Fruit fly (Drosophila melanogaster) whole organism, prepupa: ENCODE data around the gene CG15547.

Source experiments
- Blimp-1 ChIP-seq: fragments of 200-800 bp; sonication (Bioruptor generic); optimal IDR thresholded peaks from 3 replicates; lab custom pipeline; 2017; ENCODE audit warnings: missing biosample characterization, missing genetic modification characterization, mild to moderate bottlenecking, moderate library complexity, missing genetic modification reagents
- CG10631 ChIP-seq: fragments of 200-800 bp; sonication (Bioruptor generic); optimal IDR thresholded peaks from 2 replicates; lab custom pipeline; 2016; ENCODE audit warnings: missing biosample characterization, missing genetic modification characterization
- CG11902 ChIP-seq: fragments of 200-800 bp; sonication (Bioruptor generic); optimal IDR thresholded peaks from 3 replicates; lab custom pipeline; 2016; ENCODE audit warnings: missing biosample characterization, missing genetic modification characterization
- CG15336 ChIP-seq: fragments of 200-800 bp; sonication (Bioruptor generic); IDR thresholded peaks from 2 replicates; pipeline ENCODE4 v1.3.6; 2022; ENCODE audit warnings: missing biosample characterization, missing genetic modification characterization
- CG16779 ChIP-seq: fragments of 200-800 bp; sonication (Bioruptor generic); optimal IDR thresholded peaks from 3 replicates; lab custom pipeline; 2017; ENCODE audit warnings: missing biosample characterization, mild to moderate bottlenecking, missing genetic modification characterization
- CG31627 ChIP-seq: fragments of 200-800 bp; sonication (Bioruptor generic); optimal IDR thresholded peaks from 3 replicates; lab custom pipeline; 2016; ENCODE audit warnings: missing biosample characterization, missing genetic modification characterization
- CG32006 ChIP-seq: fragments of 200-800 bp; sonication (Bioruptor generic); optimal IDR thresholded peaks from 3 replicates; lab custom pipeline; 2017; ENCODE audit warnings: missing biosample characterization, mild to moderate bottlenecking, missing genetic modification characterization
- CG34406 ChIP-seq: fragments of 200-800 bp; sonication (Bioruptor generic); optimal IDR thresholded peaks from 3 replicates; lab custom pipeline; 2016; ENCODE audit warnings: missing biosample characterization, missing genetic modification characterization
- CG3919 ChIP-seq: fragments of 200-800 bp; sonication (Bioruptor generic); optimal IDR thresholded peaks from 3 replicates; lab custom pipeline; 2016; ENCODE audit warnings: missing biosample characterization, missing genetic modification characterization
- CG4318 ChIP-seq: fragments of 200-800 bp; sonication (Bioruptor generic); optimal IDR thresholded peaks from 3 replicates; lab custom pipeline; 2017; ENCODE audit warnings: missing biosample characterization, mild to moderate bottlenecking, missing genetic modification characterization
- CG6163 ChIP-seq: fragments of 200-800 bp; sonication (Bioruptor generic); IDR thresholded peaks from 3 replicates; pipeline ENCODE4 v1.3.6; 2022; ENCODE audit warnings: missing biosample characterization, missing genetic modification characterization
- CG6276 ChIP-seq: fragments of 200-800 bp; sonication (Bioruptor generic); optimal IDR thresholded peaks from 2 replicates; lab custom pipeline; 2017; ENCODE audit warnings: missing biosample characterization, mild to moderate bottlenecking, missing genetic modification characterization
- CG6792 ChIP-seq: fragments of 200-800 bp; sonication (Bioruptor generic); optimal IDR thresholded peaks from 3 replicates; lab custom pipeline; 2016; ENCODE audit warnings: missing biosample characterization, missing genetic modification characterization
- CG6854 ChIP-seq: fragments of 200-800 bp; sonication (Bioruptor generic); optimal IDR thresholded peaks from 2 replicates; lab custom pipeline; 2017; ENCODE audit warnings: missing biosample characterization, mild to moderate bottlenecking, missing genetic modification characterization
- CG7368 ChIP-seq: fragments of 200-800 bp; sonication (Bioruptor generic); optimal IDR thresholded peaks from 3 replicates; lab custom pipeline; 2016; ENCODE audit warnings: missing biosample characterization, missing genetic modification characterization
- CG8119 ChIP-seq: fragments of 200-800 bp; sonication (Bioruptor generic); IDR thresholded peaks from 3 replicates; pipeline ENCODE4 v1.3.6; 2022; ENCODE audit warnings: missing biosample characterization, missing genetic modification characterization
- CG9139 ChIP-seq: fragments of 200-800 bp; sonication (Bioruptor generic); optimal IDR thresholded peaks from 3 replicates; lab custom pipeline; 2017; ENCODE audit warnings: missing biosample characterization, mild to moderate bottlenecking, missing genetic modification characterization
- Eip75B ChIP-seq: fragments of 200-800 bp; sonication (Bioruptor generic); optimal IDR thresholded peaks from 3 replicates; lab custom pipeline; 2016; ENCODE audit warnings: missing biosample characterization, missing genetic modification characterization
- Eip78C ChIP-seq: fragments of 200-800 bp; sonication (Bioruptor generic); peaks from one replicate; lab custom pipeline; 2016; ENCODE audit warnings: missing biosample characterization, missing genetic modification characterization
- Eip93F ChIP-seq: fragments of 200-800 bp; sonication (Bioruptor generic); optimal IDR thresholded peaks from 2 replicates; lab custom pipeline; 2016; ENCODE audit warnings: missing biosample characterization, mild to moderate bottlenecking, missing genetic modification characterization
- Ets96B ChIP-seq: fragments of 200-800 bp; optimal IDR thresholded peaks from 2 replicates; lab custom pipeline; 2019; ENCODE audit warnings: missing biosample characterization, mild to moderate bottlenecking, missing genetic modification characterization, moderate library complexity
- Gug ChIP-seq: fragments of 200-800 bp; sonication (Bioruptor generic); IDR thresholded peaks from 2 replicates; pipeline ENCODE4 v1.3.6; 2022; ENCODE audit warnings: missing biosample characterization, missing genetic modification characterization
- Hr38 ChIP-seq: sonication (Bioruptor generic); optimal IDR thresholded peaks from 2 replicates; lab custom pipeline; 2016; ENCODE audit warnings: missing biosample characterization, missing genetic modification characterization
- Hr39 ChIP-seq: fragments of 200-800 bp; sonication (Bioruptor generic); optimal IDR thresholded peaks from 2 replicates; lab custom pipeline; 2016; ENCODE audit warnings: missing biosample characterization, missing genetic modification characterization
- Lpt ChIP-seq: fragments of 200-800 bp; sonication (Bioruptor generic); optimal IDR thresholded peaks from 3 replicates; lab custom pipeline; 2016; ENCODE audit warnings: missing biosample characterization, missing genetic modification characterization
- Met ChIP-seq: fragments of 200-800 bp; sonication (Bioruptor generic); optimal IDR thresholded peaks from 3 replicates; lab custom pipeline; 2016; ENCODE audit warnings: missing biosample characterization, missing genetic modification characterization
- Smox ChIP-seq: fragments of 200-800 bp; sonication (Bioruptor generic); optimal IDR thresholded peaks from 3 replicates; lab custom pipeline; 2016; ENCODE audit warnings: missing biosample characterization, missing genetic modification characterization
- Sox102F ChIP-seq: fragments of 200-800 bp; sonication (Bioruptor generic); optimal IDR thresholded peaks from 2 replicates; lab custom pipeline; 2016; ENCODE audit warnings: missing biosample characterization, mild to moderate bottlenecking, missing genetic modification characterization
- Sox14 ChIP-seq: fragments of 200-800 bp; sonication (Bioruptor generic); optimal IDR thresholded peaks from 3 replicates; lab custom pipeline; 2016; ENCODE audit warnings: missing biosample characterization, missing genetic modification characterization
- Sox15 ChIP-seq: fragments of 200-800 bp; sonication (Bioruptor generic); optimal IDR thresholded peaks from 3 replicates; lab custom pipeline; 2016; ENCODE audit warnings: missing biosample characterization, missing genetic modification characterization
- achi ChIP-seq: fragments of 200-800 bp; sonication (Bioruptor generic); optimal IDR thresholded peaks from 3 replicates; lab custom pipeline; 2016; ENCODE audit warnings: missing biosample characterization, missing genetic modification characterization
- acj6 ChIP-seq: fragments of 200-800 bp; sonication (Bioruptor generic); optimal IDR thresholded peaks from 3 replicates; lab custom pipeline; 2016; ENCODE audit warnings: missing biosample characterization, missing genetic modification characterization
- dac ChIP-seq: fragments of 200-800 bp; sonication (Bioruptor generic); optimal IDR thresholded peaks from 2 replicates; lab custom pipeline; 2017; ENCODE audit warnings: missing biosample characterization, mild to moderate bottlenecking, missing genetic modification characterization
- dsx ChIP-seq: fragments of 200-800 bp; optimal IDR thresholded peaks from 3 replicates; lab custom pipeline; 2019; ENCODE audit warnings: missing biosample characterization, mild to moderate bottlenecking, missing genetic modification characterization, moderate library complexity; ENCODE audit not compliant: poor library complexity, severe bottlenecking
- eg ChIP-seq: fragments of 200-800 bp; sonication (Bioruptor generic); IDR thresholded peaks from 3 replicates; pipeline ENCODE4 v1.3.6; 2022; ENCODE audit warnings: missing biosample characterization, missing genetic modification characterization
- esn ChIP-seq: fragments of 200-800 bp; sonication (Bioruptor generic); optimal IDR thresholded peaks from 2 replicates; lab custom pipeline; 2016; ENCODE audit warnings: missing biosample characterization, mild to moderate bottlenecking, missing genetic modification characterization, moderate library complexity
- fd59A ChIP-seq: fragments of 200-800 bp; sonication (Bioruptor generic); optimal IDR thresholded peaks from 2 replicates; lab custom pipeline; 2017; ENCODE audit warnings: missing biosample characterization, mild to moderate bottlenecking, missing genetic modification characterization, missing genetic modification reagents
- fd85E ChIP-seq: fragments of 200-800 bp; sonication (Bioruptor generic); optimal IDR thresholded peaks from 3 replicates; lab custom pipeline; 2016; ENCODE audit warnings: missing biosample characterization, missing genetic modification characterization
- fkh ChIP-seq: fragments of 200-800 bp; sonication (Bioruptor generic); optimal IDR thresholded peaks from 3 replicates; lab custom pipeline; 2017; ENCODE audit warnings: missing biosample characterization, mild to moderate bottlenecking, missing genetic modification characterization, moderate library complexity
- lz ChIP-seq: fragments of 200-800 bp; sonication (Bioruptor generic); optimal IDR thresholded peaks from 3 replicates; lab custom pipeline; 2016; ENCODE audit warnings: missing biosample characterization, missing genetic modification characterization
- pdm3 ChIP-seq: fragments of 200-800 bp; sonication (Bioruptor generic); optimal IDR thresholded peaks from 3 replicates; lab custom pipeline; 2016; ENCODE audit warnings: missing biosample characterization, missing genetic modification characterization
- salr ChIP-seq, 2 experiments: fragments of 200-800 bp; sonication (Bioruptor generic); optimal IDR thresholded peaks; 3 replicates each; lab custom pipeline; 2016 to 2018; ENCODE audit warnings: missing biosample characterization in 2 of 2, missing genetic modification characterization in 2 of 2, mild to moderate bottlenecking in 1 of 2
- spab ChIP-seq: fragments of 200-800 bp; sonication (Bioruptor generic); optimal IDR thresholded peaks from 2 replicates; lab custom pipeline; 2017; ENCODE audit warnings: missing biosample characterization, mild to moderate bottlenecking, missing genetic modification characterization, missing genetic modification reagents
- ss ChIP-seq, 2 experiments: fragments of 200-800 bp; sonication (Bioruptor generic); optimal IDR thresholded peaks; 2 replicates in 1 of 2; 3 replicates in 1 of 2; lab custom pipeline; 2017 to 2018; ENCODE audit warnings: mild to moderate bottlenecking in 2 of 2, missing biosample characterization in 2 of 2, missing genetic modification characterization in 2 of 2, moderate library complexity in 1 of 2
- svp ChIP-seq: fragments of 200-800 bp; sonication (Bioruptor generic); peaks from one replicate; lab custom pipeline; 2016; ENCODE audit warnings: missing biosample characterization, missing genetic modification characterization
- topi ChIP-seq: fragments of 200-800 bp; sonication (Bioruptor generic); optimal IDR thresholded peaks from 3 replicates; lab custom pipeline; 2016; ENCODE audit warnings: missing biosample characterization, missing genetic modification characterization
- vri ChIP-seq: fragments of 200-800 bp; sonication (Bioruptor generic); optimal IDR thresholded peaks from 3 replicates; lab custom pipeline; 2016; ENCODE audit warnings: missing biosample characterization, mild to moderate bottlenecking, missing genetic modification characterization

CG15547 gene

DNA sequence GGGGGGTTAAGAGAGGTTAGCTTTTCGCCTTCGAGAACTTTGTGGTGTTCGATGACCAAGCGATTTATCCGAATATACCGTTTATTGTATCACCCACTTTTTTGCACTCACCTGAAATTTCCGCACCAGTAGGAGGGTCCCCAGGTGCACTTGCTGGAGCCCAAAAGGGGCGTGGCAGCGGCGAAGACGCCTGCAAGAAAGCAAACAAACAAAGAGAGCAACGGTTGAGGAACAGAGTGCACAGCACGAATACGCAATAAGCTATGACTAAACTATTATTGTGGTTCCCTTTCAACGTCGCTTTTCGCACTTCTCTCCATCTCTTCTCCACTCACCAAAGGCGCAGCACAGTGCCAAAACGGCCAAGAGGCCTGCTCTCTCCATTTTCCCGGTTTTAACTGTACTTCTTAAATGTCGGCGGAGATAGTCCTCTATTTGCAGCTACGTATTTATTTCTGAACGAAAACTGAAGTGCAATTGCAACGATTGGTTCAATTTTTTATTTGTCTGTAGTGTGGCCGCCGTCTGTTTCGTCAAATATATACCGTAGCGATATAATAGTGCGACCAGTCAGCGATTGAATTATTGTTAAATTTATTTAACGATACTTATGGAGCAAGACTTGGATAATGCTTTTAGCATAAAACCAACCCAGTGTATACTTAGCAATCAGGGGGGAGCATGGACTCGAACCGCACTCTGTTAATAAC, 5.4 kb upstream of the CG15547 start, which contains the start of gene Sap-r:
Gene Sap-r, minus strand, starts transcription at position 513 of the 710 bp plus-strand sequence.
- TF ChIP-seq spab (GFP tag; lab: Kevin White, UChicago) (no peak), CG31627 (GFP tag; lab: Kevin White, UChicago) (no peak), dsx (GFP tag; lab: Kevin White, UChicago) (no peak), Eip93F (GFP tag; lab: Kevin White, UChicago) (no peak), Hr39 (GFP tag; lab: Kevin White, UChicago) (no peak), CG8119 (GFP tag; lab: Robert Waterston, UW) (no peak), Sox102F (GFP tag; lab: Kevin White, UChicago) (no peak), fd85E (GFP tag; lab: Kevin White, UChicago) (no peak), CG11902 (GFP tag; lab: Kevin White, UChicago) (no peak), Blimp-1 (GFP tag; lab: Kevin White, UChicago) (no peak), CG34406 (GFP tag; lab: Kevin White, UChicago) (no peak), pdm3 (GFP tag; lab: Kevin White, UChicago) (no peak), CG9139 (GFP tag; lab: Kevin White, UChicago) (no peak), Ets96B (no peak), CG16779 (tag; lab: Kevin White, UChicago) (peak; percentile 22), CG15336 (GFP tag; lab: Robert Waterston, UW) (no peak), ss (GFP tag; optimal IDR thresholded peaks at IDR 0.05; lab: Kevin White, UChicago) (peak; percentile 47 to 52), esn (GFP tag; lab: Kevin White, UChicago) (peak; percentile 22), topi (peak; percentile 6), Eip78C (GFP tag; lab: Kevin White, UChicago) (peak; percentile 70), Gug (no peak), CG4318 (GFP tag; lab: Kevin White, UChicago) (no peak), dac (no peak), Eip75B (GFP tag; lab: Kevin White, UChicago) (peak; percentile 38), CG32006 (no peak), Smox (peak; percentile 15), Met (GFP tag; lab: Kevin White, UChicago) (no peak), CG6276 (GFP tag; lab: Kevin White, UChicago) (no peak), salr (GFP tag; optimal IDR thresholded peaks at IDR 0.05; lab: Kevin White, UChicago) (no peak), svp (GFP tag; lab: Kevin White, UChicago) (peak; percentile 61), vri (GFP tag; lab: Kevin White, UChicago) (peak; percentile 28), Sox14 (GFP tag; lab: Kevin White, UChicago) (no peak), lz (no peak), CG7368 (GFP tag; lab: Kevin White, UChicago) (no peak), Hr38 (no peak), CG6792 (GFP tag; lab: Kevin White, UChicago) (no peak), fkh (peak; percentile 77), Sox15 (GFP tag; lab: Kevin White, UChicago) (no peak), CG10631 (no peak), fd59A (GFP tag; lab: Kevin White, UChicago) (no peak), Lpt (no peak), CG6163 (GFP tag; lab: Robert Waterston, UW) (peak; percentile 38; the same call in 2 of the 3 replicates), CG6854 (GFP tag; lab: Kevin White, UChicago) (peak; percentile 53), achi (no peak), eg (no peak), acj6 (GFP tag; lab: Kevin White, UChicago) (no peak), CG3919 (GFP tag; lab: Kevin White, UChicago) (peak; percentile 32)
